Worm (Caenorhabditis elegans): Measurements from ENCODE around the gene K09H11.9.

DNA sequence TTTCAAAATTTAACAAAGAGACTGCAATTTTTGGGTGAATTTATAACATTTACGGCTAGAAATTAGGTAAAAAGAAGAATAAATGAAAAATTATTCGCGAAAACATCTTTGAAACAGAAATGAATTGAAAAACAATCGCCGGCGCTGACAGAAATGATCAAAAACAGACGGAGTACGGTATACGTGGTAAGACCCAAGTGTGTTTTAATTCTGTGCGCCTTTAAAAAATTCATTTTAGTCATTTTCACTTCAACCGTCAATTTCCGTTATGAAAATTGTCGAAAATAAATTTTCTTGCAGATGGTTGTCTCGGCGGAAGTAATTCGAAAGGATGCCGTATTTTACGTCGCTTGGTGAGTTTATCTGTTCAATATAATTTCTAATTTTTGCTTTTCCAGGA, 39.8 kb upstream of the K09H11.9 start, which contains the start of gene C53A3.3:
- TF ChIP-seq lsy-2 (tag; optimal IDR thresholded peaks at IDR 0.05) = no peak
- TF ChIP-seq unc-86 (tag; optimal IDR thresholded peaks at IDR 0.05) = no peak
- TF ChIP-seq nhr-76 (tag; optimal IDR thresholded peaks at IDR 0.05) = no peak
